Fruit fly (Drosophila melanogaster) whole organism, embryonic: ENCODE data around the gene Rab9Db.
A peak's percentile ranks its signal among the peaks of the same experiment; 100 is the strongest.

Experiments
- Adf1 ChIP-seq: fragments of 200-800 bp; sonication (Bioruptor generic); IDR thresholded peaks from 2 replicates; pipeline ENCODE4 v1.3.6; 2022; ENCODE audit warnings: missing biosample characterization, missing genetic modification characterization
- B-H1 ChIP-seq: fragments of 200-800 bp; sonication (Bioruptor generic); IDR thresholded peaks from 3 replicates; pipeline ENCODE4 v1.3.6; 2022; ENCODE audit warnings: missing biosample characterization, missing genetic modification characterization
- BtbVII ChIP-seq: fragments of 200-800 bp; sonication (Bioruptor generic); optimal IDR thresholded peaks from 3 replicates; lab custom pipeline; 2017; ENCODE audit warnings: missing biosample characterization, mild to moderate bottlenecking, missing genetic modification characterization
- Bteb2 ChIP-seq: fragments of 200-800 bp; sonication (Bioruptor generic); optimal IDR thresholded peaks from 2 replicates; lab custom pipeline; 2016; ENCODE audit warnings: missing biosample characterization, missing genetic modification characterization
- CG10267 ChIP-seq: fragments of 200-800 bp; sonication (Bioruptor generic); optimal IDR thresholded peaks from 2 replicates; lab custom pipeline; 2018; ENCODE audit warnings: missing biosample characterization, mild to moderate bottlenecking, missing genetic modification characterization, moderate library complexity
- CG10274 ChIP-seq: fragments of 200-800 bp; sonication (Bioruptor generic); optimal IDR thresholded peaks from 3 replicates; lab custom pipeline; 2017; ENCODE audit warnings: missing biosample characterization, mild to moderate bottlenecking, missing genetic modification characterization
- CG11560 ChIP-seq: fragments of 200-800 bp; sonication (Bioruptor generic); IDR thresholded peaks from 3 replicates; pipeline ENCODE4 v1.3.6; 2022; ENCODE audit warnings: missing biosample characterization, missing genetic modification characterization
- CG12769 ChIP-seq: fragments of 200-800 bp; sonication (Bioruptor generic); optimal IDR thresholded peaks from 2 replicates; lab custom pipeline; 2019; ENCODE audit warnings: missing biosample characterization, mild to moderate bottlenecking, missing genetic modification characterization, moderate library complexity
- CG13624 ChIP-seq: fragments of 200-800 bp; sonication (Bioruptor generic); optimal IDR thresholded peaks from 2 replicates; lab custom pipeline; 2016; ENCODE audit warnings: missing biosample characterization, missing genetic modification characterization
- CG14710 ChIP-seq: fragments of 200-800 bp; sonication (Bioruptor generic); optimal IDR thresholded peaks from 3 replicates; lab custom pipeline; 2019; ENCODE audit warnings: missing biosample characterization, mild to moderate bottlenecking, missing genetic modification characterization, moderate library complexity
- CG16779 ChIP-seq: fragments of 200-800 bp; sonication (Bioruptor generic); IDR thresholded peaks from 2 replicates; pipeline ENCODE4 v1.3.6; 2022; ENCODE audit warnings: missing biosample characterization, missing genetic modification characterization
- CG16863 ChIP-seq: fragments of 200-800 bp; sonication (Bioruptor generic); optimal IDR thresholded peaks from 3 replicates; lab custom pipeline; 2016; ENCODE audit warnings: missing biosample characterization, missing genetic modification characterization
- CG17612 ChIP-seq: fragments of 200-800 bp; sonication (Bioruptor generic); IDR thresholded peaks from 2 replicates; pipeline ENCODE4 v1.3.6; 2022; ENCODE audit warnings: missing biosample characterization, missing genetic modification characterization
- CG18262 ChIP-seq: fragments of 200-800 bp; optimal IDR thresholded peaks from 3 replicates; lab custom pipeline; 2019; ENCODE audit warnings: missing biosample characterization, mild to moderate bottlenecking, missing genetic modification characterization, moderate library complexity
- CG18619 ChIP-seq: fragments of 200-800 bp; sonication (Bioruptor generic); optimal IDR thresholded peaks from 3 replicates; lab custom pipeline; 2017; ENCODE audit warnings: missing biosample characterization, mild to moderate bottlenecking, missing genetic modification characterization
- CG2875 ChIP-seq: fragments of 200-800 bp; sonication (Bioruptor generic); optimal IDR thresholded peaks from 2 replicates; lab custom pipeline; 2017; ENCODE audit warnings: missing biosample characterization, mild to moderate bottlenecking, missing genetic modification characterization, missing genetic modification reagents
- CG30020 ChIP-seq: fragments of 200-800 bp; optimal IDR thresholded peaks from 2 replicates; lab custom pipeline; 2019; ENCODE audit warnings: missing biosample characterization, mild to moderate bottlenecking, missing genetic modification characterization, moderate library complexity
- CG3163 ChIP-seq: fragments of 200-800 bp; sonication (Bioruptor generic); optimal IDR thresholded peaks from 3 replicates; lab custom pipeline; 2016; ENCODE audit warnings: missing biosample characterization, missing genetic modification characterization
- CG33213 ChIP-seq: fragments of 200-800 bp; sonication (Bioruptor generic); optimal IDR thresholded peaks from 3 replicates; lab custom pipeline; 2016; ENCODE audit warnings: missing biosample characterization, missing genetic modification characterization
- CG5953 ChIP-seq: fragments of 200-800 bp; sonication (Bioruptor generic); IDR thresholded peaks from 2 replicates; pipeline ENCODE4 v1.3.6; 2022; ENCODE audit warnings: missing biosample characterization, missing genetic modification characterization
- CG7928 ChIP-seq: fragments of 200-800 bp; sonication (Bioruptor generic); optimal IDR thresholded peaks from 2 replicates; lab custom pipeline; 2017; ENCODE audit warnings: missing biosample characterization, mild to moderate bottlenecking, missing genetic modification characterization
- CG9609 ChIP-seq: fragments of 200-800 bp; sonication (Bioruptor generic); optimal IDR thresholded peaks from 3 replicates; lab custom pipeline; 2016; ENCODE audit warnings: missing biosample characterization, missing genetic modification characterization
- CG9797 ChIP-seq: fragments of 200-800 bp; sonication (Bioruptor generic); optimal IDR thresholded peaks from 3 replicates; lab custom pipeline; 2018; ENCODE audit warnings: missing biosample characterization, mild to moderate bottlenecking, missing genetic modification characterization
- Dad ChIP-seq: fragments of 200-800 bp; sonication (Bioruptor generic); optimal IDR thresholded peaks from 3 replicates; lab custom pipeline; 2016; ENCODE audit warnings: missing biosample characterization, missing genetic modification characterization
- Dbx ChIP-seq: fragments of 200-800 bp; sonication (Bioruptor generic); IDR thresholded peaks from 3 replicates; pipeline ENCODE4 v1.3.6; 2022; ENCODE audit warnings: missing biosample characterization, missing genetic modification characterization
- H15 ChIP-seq: fragments of 200-800 bp; sonication (Bioruptor generic); IDR thresholded peaks from 3 replicates; pipeline ENCODE4 v1.3.6; 2022; ENCODE audit warnings: missing biosample characterization, missing genetic modification characterization
- Hr78 ChIP-seq, 2 experiments: fragments of 200-800 bp in 1 of 2; fragments of >200 bp in 1 of 2; sonication (Bioruptor generic) in 1 of 2; optimal IDR thresholded peaks; 2 replicates each; lab custom pipeline; 2017 to 2019; ENCODE audit warnings: missing biosample characterization in 2 of 2, missing genetic modification characterization in 2 of 2, mild to moderate bottlenecking in 1 of 2, moderate library complexity in 1 of 2
- Med ChIP-seq: fragments of 200-800 bp; sonication (Bioruptor generic); peaks from one replicate; lab custom pipeline; 2016; ENCODE audit warnings: missing biosample characterization, missing genetic modification characterization, mild to moderate bottlenecking, inconsistent platforms, moderate library complexity
- NK7.1 ChIP-seq: fragments of 200-800 bp; sonication (Bioruptor generic); optimal IDR thresholded peaks from 3 replicates; lab custom pipeline; 2016; ENCODE audit warnings: missing biosample characterization, missing genetic modification characterization
- Pdp1 ChIP-seq, 2 experiments: fragments of 200-800 bp; sonication (Bioruptor generic); optimal IDR thresholded peaks; 3 replicates each; lab custom pipeline; 2016; ENCODE audit warnings: missing biosample characterization in 2 of 2, missing genetic modification characterization in 2 of 2, mild to moderate bottlenecking in 1 of 2, moderate library complexity in 1 of 2
- Sry-β ChIP-seq: fragments of 200-800 bp; sonication (Bioruptor generic); optimal IDR thresholded peaks from 2 replicates; lab custom pipeline; 2018; ENCODE audit warnings: missing biosample characterization, mild to moderate bottlenecking, missing genetic modification characterization, moderate library complexity
- Sry-δ ChIP-seq: fragments of 200-800 bp; sonication (Bioruptor generic); optimal IDR thresholded peaks from 2 replicates; lab custom pipeline; 2016; ENCODE audit warnings: missing biosample characterization, missing genetic modification characterization
- TFAM ChIP-seq: fragments of 200-800 bp; sonication (Bioruptor generic); optimal IDR thresholded peaks from 2 replicates; lab custom pipeline; 2017; ENCODE audit warnings: missing biosample characterization, missing genetic modification characterization, inconsistent platforms
- Trl ChIP-seq, 3 experiments: fragments of >200 bp in 2 of 3; fragments of 200-800 bp in 1 of 3; sonication (Bioruptor generic) in 1 of 3; optimal IDR thresholded peaks; 2 replicates in 1 of 3; 3 replicates in 2 of 3; lab custom pipeline; 2016 to 2017; ENCODE audit warnings: missing biosample characterization in 1 of 3, missing genetic modification characterization in 1 of 3
- ap ChIP-seq: fragments of 200-800 bp; sonication (Bioruptor generic); IDR thresholded peaks from 2 replicates; pipeline ENCODE4 v1.3.6; 2022; ENCODE audit warnings: missing biosample characterization, missing genetic modification characterization
- ara ChIP-seq: fragments of 200-800 bp; sonication (Bioruptor generic); IDR thresholded peaks from 2 replicates; pipeline ENCODE4 v1.3.6; 2022; ENCODE audit warnings: missing biosample characterization, missing genetic modification characterization
- chinmo ChIP-seq: fragments of 200-800 bp; sonication (Bioruptor generic); IDR thresholded peaks from 4 replicates; pipeline ENCODE4 v1.3.6; 2022; ENCODE audit warnings: missing biosample characterization, missing genetic modification characterization; ENCODE audit not compliant: partially characterized antibody
- dan ChIP-seq: fragments of 200-800 bp; sonication (Bioruptor generic); IDR thresholded peaks from 2 replicates; pipeline ENCODE4 v1.3.6; 2022; ENCODE audit warnings: missing biosample characterization, missing genetic modification characterization
- hb ChIP-seq: fragments of 200-800 bp; sonication (Bioruptor generic); IDR thresholded peaks from 3 replicates; pipeline ENCODE4 v1.3.6; 2022; ENCODE audit warnings: missing biosample characterization, missing genetic modification characterization; ENCODE audit not compliant: partially characterized antibody
- ind ChIP-seq: fragments of 200-800 bp; sonication (Bioruptor generic); optimal IDR thresholded peaks from 3 replicates; lab custom pipeline; 2016; ENCODE audit warnings: missing biosample characterization, missing genetic modification characterization
- ken ChIP-seq: fragments of 200-800 bp; sonication (Bioruptor generic); IDR thresholded peaks from 3 replicates; pipeline ENCODE4 v1.3.6; 2022; ENCODE audit warnings: missing biosample characterization, missing genetic modification characterization
- nau ChIP-seq: fragments of 200-800 bp; sonication (Bioruptor generic); optimal IDR thresholded peaks from 3 replicates; lab custom pipeline; 2017; ENCODE audit warnings: missing biosample characterization, mild to moderate bottlenecking, missing genetic modification characterization, missing genetic modification reagents
- nerfin-2 ChIP-seq: fragments of 200-800 bp; sonication (Bioruptor generic); IDR thresholded peaks from 2 replicates; pipeline ENCODE4 v1.3.6; 2022; ENCODE audit warnings: missing biosample characterization, missing genetic modification characterization; ENCODE audit not compliant: partially characterized antibody
- pfk ChIP-seq: fragments of 200-800 bp; sonication (Bioruptor generic); optimal IDR thresholded peaks from 2 replicates; lab custom pipeline; 2018; ENCODE audit warnings: missing biosample characterization, mild to moderate bottlenecking, missing genetic modification characterization, moderate library complexity
- phol ChIP-seq: fragments of 200-800 bp; sonication (Bioruptor generic); optimal IDR thresholded peaks from 3 replicates; lab custom pipeline; 2018; ENCODE audit warnings: missing biosample characterization, mild to moderate bottlenecking, missing genetic modification characterization, moderate library complexity
- pzg ChIP-seq: fragments of 200-800 bp; sonication (Bioruptor generic); optimal IDR thresholded peaks from 3 replicates; lab custom pipeline; 2018; ENCODE audit warnings: missing biosample characterization, mild to moderate bottlenecking, missing genetic modification characterization, moderate library complexity
- shn ChIP-seq: fragments of 200-800 bp; sonication (Bioruptor generic); optimal IDR thresholded peaks from 3 replicates; lab custom pipeline; 2016; ENCODE audit warnings: missing biosample characterization, missing genetic modification characterization
- sisA ChIP-seq: fragments of 200-800 bp; sonication (Bioruptor generic); IDR thresholded peaks from 2 replicates; pipeline ENCODE4 v1.3.6; 2022; ENCODE audit warnings: missing biosample characterization, missing genetic modification characterization
- sna ChIP-seq: fragments of 200-800 bp; sonication (Bioruptor generic); IDR thresholded peaks from 2 replicates; pipeline ENCODE4 v1.3.6; 2022; ENCODE audit warnings: missing biosample characterization, missing genetic modification characterization; ENCODE audit not compliant: partially characterized antibody
- tin ChIP-seq: fragments of 200-800 bp; sonication (Bioruptor generic); optimal IDR thresholded peaks from 3 replicates; lab custom pipeline; 2016; ENCODE audit warnings: missing biosample characterization, missing genetic modification characterization
- vfl ChIP-seq: fragments of 200-800 bp; sonication (Bioruptor generic); optimal IDR thresholded peaks from 2 replicates; lab custom pipeline; 2016; ENCODE audit warnings: missing biosample characterization, missing genetic modification characterization

Gene Rab9Db

dm6 chrX:10628874-10629273 is 5.8 kb upstream of the Rab9Db start (continued):
- TF ChIP-seq H15 (GFP tag; lab: Robert Waterston, UW) (no peak), Trl (optimal IDR thresholded peaks at IDR 0.05; lab: Kevin White, UChicago) (no peak), Trl (GFP tag; optimal IDR thresholded peaks at IDR 0.05; lab: Kevin White, UChicago) (peak; percentile 45), ken (GFP tag; lab: Robert Waterston, UW) (no peak), TFAM (no peak), CG10267 (tag; lab: Kevin White, UChicago) (peak; percentile 46), CG7928 (GFP tag; lab: Kevin White, UChicago) (no peak), Adf1 (GFP tag; lab: Robert Waterston, UW) (no peak), CG18619 (GFP tag; lab: Kevin White, UChicago) (peak; percentile 56), CG3163 (GFP tag; lab: Kevin White, UChicago) (no peak), dan (GFP tag; lab: Robert Waterston, UW) (no peak), CG17612 (GFP tag; lab: Robert Waterston, UW) (no peak), CG14710 (tag; lab: Kevin White, UChicago) (peak; percentile 43), CG2875 (no peak), B-H1 (GFP tag; lab: Robert Waterston, UW) (no peak), CG5953 (GFP tag; lab: Robert Waterston, UW) (no peak), hb (GFP tag; lab: Robert Waterston, UW) (0 out of 3 replicates have a peak, but pooled peaks have one; percentile 12), CG9609 (GFP tag; lab: Kevin White, UChicago) (no peak), Med (GFP tag; lab: Kevin White, UChicago) (peak; percentile 65), ind (GFP tag; lab: Kevin White, UChicago) (peak; percentile 32), sisA (GFP tag; lab: Robert Waterston, UW) (no peak), nerfin-2 (GFP tag; lab: Robert Waterston, UW) (no peak), Bteb2 (GFP tag; lab: Kevin White, UChicago) (peak; percentile 20), ap (GFP tag; lab: Robert Waterston, UW) (no peak), ara (GFP tag; lab: Robert Waterston, UW) (no peak), BtbVII (GFP tag; lab: Kevin White, UChicago) (no peak), nau (GFP tag; lab: Kevin White, UChicago) (peak; percentile 35), chinmo (GFP tag; lab: Robert Waterston, UW) (no peak), Dad (GFP tag; lab: Kevin White, UChicago) (no peak), Pdp1 (GFP tag; optimal IDR thresholded peaks at IDR 0.05; lab: Kevin White, UChicago) (peak in 1 of 2 experiments; percentile 25), CG9797 (GFP tag; lab: Kevin White, UChicago) (no peak), Sry-β (GFP tag; lab: Kevin White, UChicago) (no peak), sna (no peak), Dbx (GFP tag; lab: Robert Waterston, UW) (no peak), phol (peak; percentile 49), CG18262 (tag; lab: Kevin White, UChicago) (peak; percentile 74), Sry-δ (GFP tag; lab: Kevin White, UChicago) (no peak), CG13624 (GFP tag; lab: Kevin White, UChicago) (peak; percentile 30), CG16779 (GFP tag; lab: Robert Waterston, UW) (no peak), Hr78 (GFP tag; optimal IDR thresholded peaks at IDR 0.05; lab: Kevin White, UChicago) (no peak), vfl (GFP tag; lab: Kevin White, UChicago) (no peak), CG16863 (no peak), CG12769 (no peak), tin (GFP tag; lab: Kevin White, UChicago) (peak; percentile 42), shn (GFP tag; lab: Kevin White, UChicago) (no peak), pfk (GFP tag; lab: Kevin White, UChicago) (no peak), CG33213 (no peak), CG10274 (GFP tag; lab: Kevin White, UChicago) (no peak), NK7.1 (GFP tag; lab: Kevin White, UChicago) (peak; percentile 43), CG11560 (tag; lab: Robert Waterston, UW) (no peak), pzg (GFP tag; lab: Kevin White, UChicago) (no peak), CG30020 (no peak)
